Fruit fly (Drosophila melanogaster) whole organism, embryonic: ENCODE data around the gene CG13001.

Experiments used
- BtbVII ChIP-seq: fragments of 200-800 bp; sonication (Bioruptor generic); optimal IDR thresholded peaks from 3 replicates; lab custom pipeline; 2017; ENCODE audit warnings: missing biosample characterization, mild to moderate bottlenecking, missing genetic modification characterization
- CG10274 ChIP-seq: fragments of 200-800 bp; sonication (Bioruptor generic); optimal IDR thresholded peaks from 3 replicates; lab custom pipeline; 2017; ENCODE audit warnings: missing biosample characterization, mild to moderate bottlenecking, missing genetic modification characterization
- CG10462 ChIP-seq: fragments of 200-800 bp; sonication (Bioruptor generic); optimal IDR thresholded peaks from 2 replicates; lab custom pipeline; 2016; ENCODE audit warnings: missing biosample characterization, missing genetic modification characterization
- CG11723 ChIP-seq: fragments of 200-800 bp; sonication (Bioruptor generic); optimal IDR thresholded peaks from 2 replicates; lab custom pipeline; 2017; ENCODE audit warnings: missing biosample characterization, mild to moderate bottlenecking, missing genetic modification characterization
- CG13296 ChIP-seq: fragments of 200-800 bp; sonication (Bioruptor generic); optimal IDR thresholded peaks from 3 replicates; lab custom pipeline; 2018; ENCODE audit warnings: missing biosample characterization, mild to moderate bottlenecking, missing genetic modification characterization
- CG13624 ChIP-seq: fragments of 200-800 bp; sonication (Bioruptor generic); optimal IDR thresholded peaks from 2 replicates; lab custom pipeline; 2016; ENCODE audit warnings: missing biosample characterization, missing genetic modification characterization
- CG15601 ChIP-seq: fragments of 200-800 bp; sonication (Bioruptor generic); optimal IDR thresholded peaks from 3 replicates; lab custom pipeline; 2019; ENCODE audit warnings: missing biosample characterization, mild to moderate bottlenecking, missing genetic modification characterization, moderate library complexity
- CG15696 ChIP-seq: fragments of 200-800 bp; sonication (Bioruptor generic); optimal IDR thresholded peaks from 2 replicates; lab custom pipeline; 2019; ENCODE audit warnings: missing biosample characterization, mild to moderate bottlenecking, missing genetic modification characterization, moderate library complexity
- CG17612 ChIP-seq: fragments of 200-800 bp; sonication (Bioruptor generic); IDR thresholded peaks from 2 replicates; pipeline ENCODE4 v1.3.6; 2022; ENCODE audit warnings: missing biosample characterization, missing genetic modification characterization
- CG17829 ChIP-seq: fragments of 200-800 bp; optimal IDR thresholded peaks from 2 replicates; lab custom pipeline; 2019; ENCODE audit warnings: missing biosample characterization, mild to moderate bottlenecking, missing genetic modification characterization, moderate library complexity
- CG17912 ChIP-seq: fragments of 200-800 bp; sonication (Bioruptor generic); optimal IDR thresholded peaks from 2 replicates; lab custom pipeline; 2018; ENCODE audit warnings: missing biosample characterization, mild to moderate bottlenecking, missing genetic modification characterization
- CG18619 ChIP-seq: fragments of 200-800 bp; sonication (Bioruptor generic); optimal IDR thresholded peaks from 3 replicates; lab custom pipeline; 2017; ENCODE audit warnings: missing biosample characterization, mild to moderate bottlenecking, missing genetic modification characterization
- CG3407 ChIP-seq: fragments of 200-800 bp; sonication (Bioruptor generic); optimal IDR thresholded peaks from 2 replicates; lab custom pipeline; 2018; ENCODE audit warnings: missing biosample characterization, mild to moderate bottlenecking, missing genetic modification characterization
- CG34422 ChIP-seq: fragments of 200-800 bp; sonication (Bioruptor generic); IDR thresholded peaks from 3 replicates; pipeline ENCODE4 v1.3.6; 2022; ENCODE audit warnings: missing biosample characterization, missing genetic modification characterization
- CG4360 ChIP-seq: fragments of 200-800 bp; sonication (Bioruptor generic); IDR thresholded peaks from 2 replicates; pipeline ENCODE4 v1.3.6; 2022; ENCODE audit warnings: missing biosample characterization, missing genetic modification characterization
- CG6683 ChIP-seq: fragments of 200-800 bp; sonication (Bioruptor generic); optimal IDR thresholded peaks from 2 replicates; lab custom pipeline; 2017; ENCODE audit warnings: missing biosample characterization, mild to moderate bottlenecking, missing genetic modification characterization, missing genetic modification reagents
- CG6689 ChIP-seq: fragments of 200-800 bp; sonication (Bioruptor generic); IDR thresholded peaks from 2 replicates; pipeline ENCODE4 v1.3.6; 2022; ENCODE audit warnings: missing biosample characterization, missing genetic modification characterization
- CG6854 ChIP-seq: fragments of 200-800 bp; sonication (Bioruptor generic); optimal IDR thresholded peaks from 3 replicates; lab custom pipeline; 2017; ENCODE audit warnings: missing biosample characterization, mild to moderate bottlenecking, missing genetic modification characterization
- CG7928 ChIP-seq: fragments of 200-800 bp; sonication (Bioruptor generic); optimal IDR thresholded peaks from 2 replicates; lab custom pipeline; 2017; ENCODE audit warnings: missing biosample characterization, mild to moderate bottlenecking, missing genetic modification characterization
- CG8478 ChIP-seq: fragments of >200 bp; optimal IDR thresholded peaks from 2 replicates; lab custom pipeline; 2018
- CG8765 ChIP-seq: fragments of 200-800 bp; sonication (Bioruptor generic); IDR thresholded peaks from 2 replicates; pipeline ENCODE4 v1.3.6; 2022; ENCODE audit warnings: missing biosample characterization, missing genetic modification characterization
- CoRest ChIP-seq: fragments of 200-800 bp; sonication (Bioruptor generic); optimal IDR thresholded peaks from 3 replicates; lab custom pipeline; 2018; ENCODE audit warnings: missing biosample characterization, mild to moderate bottlenecking, missing genetic modification characterization, moderate library complexity
- E2f1 ChIP-seq: fragments of 200-800 bp; sonication (Bioruptor generic); IDR thresholded peaks from 2 replicates; pipeline ENCODE4 v1.3.6; 2022; ENCODE audit warnings: missing biosample characterization, missing genetic modification characterization
- HmgD ChIP-seq: fragments of 200-800 bp; sonication (Bioruptor generic); optimal IDR thresholded peaks from 3 replicates; lab custom pipeline; 2016; ENCODE audit warnings: missing biosample characterization, missing genetic modification characterization
- HmgZ ChIP-seq: fragments of 200-800 bp; sonication (Bioruptor generic); optimal IDR thresholded peaks from 2 replicates; lab custom pipeline; 2018; ENCODE audit warnings: missing biosample characterization, mild to moderate bottlenecking, missing genetic modification characterization
- Mad ChIP-seq: fragments of 200-800 bp; sonication (Bioruptor generic); optimal IDR thresholded peaks from 2 replicates; lab custom pipeline; 2016; ENCODE audit warnings: missing biosample characterization, missing genetic modification characterization
- NC2α ChIP-seq: fragments of 200-800 bp; sonication (Bioruptor generic); optimal IDR thresholded peaks from 2 replicates; lab custom pipeline; 2016; ENCODE audit warnings: missing biosample characterization, missing genetic modification characterization
- Nf-YA ChIP-seq: fragments of 200-800 bp; sonication (Bioruptor generic); IDR thresholded peaks from 2 replicates; pipeline ENCODE4 v1.3.6; 2022; ENCODE audit warnings: missing biosample characterization, missing genetic modification characterization
- Nf-YC ChIP-seq: fragments of 200-800 bp; optimal IDR thresholded peaks from 3 replicates; lab custom pipeline; 2019; ENCODE audit warnings: missing biosample characterization, mild to moderate bottlenecking, missing genetic modification characterization, moderate library complexity
- Sin3A ChIP-seq: fragments of >200 bp; optimal IDR thresholded peaks from 2 replicates; lab custom pipeline; 2018
- Ssrp ChIP-seq: fragments of 200-800 bp; sonication (Bioruptor generic); optimal IDR thresholded peaks from 2 replicates; lab custom pipeline; 2018; ENCODE audit warnings: missing biosample characterization, mild to moderate bottlenecking, missing genetic modification characterization, moderate library complexity
- al ChIP-seq: fragments of 200-800 bp; sonication (Bioruptor generic); IDR thresholded peaks from 2 replicates; pipeline ENCODE4 v1.3.6; 2022; ENCODE audit warnings: missing biosample characterization, missing genetic modification characterization
- ash1 ChIP-seq: fragments of 200-800 bp; sonication (Bioruptor generic); optimal IDR thresholded peaks from 2 replicates; lab custom pipeline; 2018; ENCODE audit warnings: missing biosample characterization, mild to moderate bottlenecking, missing genetic modification characterization
- bab2 ChIP-seq: fragments of 200-800 bp; sonication (Bioruptor generic); optimal IDR thresholded peaks from 2 replicates; lab custom pipeline; 2016; ENCODE audit warnings: missing biosample characterization, missing genetic modification characterization
- chinmo ChIP-seq: fragments of 200-800 bp; sonication (Bioruptor generic); IDR thresholded peaks from 4 replicates; pipeline ENCODE4 v1.3.6; 2022; ENCODE audit warnings: missing biosample characterization, missing genetic modification characterization; ENCODE audit not compliant: partially characterized antibody
- chm ChIP-seq: fragments of 200-800 bp; sonication (Bioruptor generic); IDR thresholded peaks from 2 replicates; pipeline ENCODE4 v1.3.6; 2022; ENCODE audit warnings: missing biosample characterization, missing genetic modification characterization
- crol ChIP-seq: fragments of 200-800 bp; sonication (Bioruptor generic); IDR thresholded peaks from 2 replicates; pipeline ENCODE4 v1.3.6; 2022; ENCODE audit warnings: missing biosample characterization, missing genetic modification characterization
- dmrt11E ChIP-seq: fragments of 200-800 bp; sonication (Bioruptor generic); optimal IDR thresholded peaks from 3 replicates; lab custom pipeline; 2018; ENCODE audit warnings: missing biosample characterization, mild to moderate bottlenecking, missing genetic modification characterization, moderate library complexity
- eyg ChIP-seq: fragments of 200-800 bp; sonication (Bioruptor generic); optimal IDR thresholded peaks from 3 replicates; lab custom pipeline; 2016; ENCODE audit warnings: missing biosample characterization, missing genetic modification characterization
- grau ChIP-seq: fragments of 200-800 bp; optimal IDR thresholded peaks from 3 replicates; lab custom pipeline; 2019; ENCODE audit warnings: missing biosample characterization, mild to moderate bottlenecking, missing genetic modification characterization, moderate library complexity
- gsb ChIP-seq: fragments of 200-800 bp; sonication (Bioruptor generic); IDR thresholded peaks from 2 replicates; pipeline ENCODE4 v1.3.6; 2022; ENCODE audit warnings: missing biosample characterization, missing genetic modification characterization
- hb ChIP-seq: fragments of 200-800 bp; sonication (Bioruptor generic); IDR thresholded peaks from 3 replicates; pipeline ENCODE4 v1.3.6; 2022; ENCODE audit warnings: missing biosample characterization, missing genetic modification characterization; ENCODE audit not compliant: partially characterized antibody
- hth ChIP-seq: fragments of >200 bp; optimal IDR thresholded peaks from 2 replicates; lab custom pipeline; 2017; ENCODE audit warnings: inconsistent platforms
- org-1 ChIP-seq: fragments of 200-800 bp; sonication (Bioruptor generic); optimal IDR thresholded peaks from 2 replicates; lab custom pipeline; 2017; ENCODE audit warnings: missing biosample characterization, missing genetic modification characterization
- p53 ChIP-seq: fragments of 200-800 bp; sonication (Bioruptor generic); optimal IDR thresholded peaks from 2 replicates; lab custom pipeline; 2016; ENCODE audit warnings: missing biosample characterization, missing genetic modification characterization
- pb ChIP-seq: fragments of 200-800 bp; sonication (Bioruptor generic); optimal IDR thresholded peaks from 3 replicates; lab custom pipeline; 2016; ENCODE audit warnings: missing biosample characterization, missing genetic modification characterization
- pita ChIP-seq: fragments of 200-800 bp; sonication (Bioruptor generic); optimal IDR thresholded peaks from 2 replicates; lab custom pipeline; 2017; ENCODE audit warnings: missing biosample characterization, mild to moderate bottlenecking, missing genetic modification characterization
- scrt ChIP-seq: fragments of 200-800 bp; sonication (Bioruptor generic); optimal IDR thresholded peaks from 2 replicates; lab custom pipeline; 2018; ENCODE audit warnings: missing biosample characterization, mild to moderate bottlenecking, missing genetic modification characterization, moderate library complexity
- sisA ChIP-seq: fragments of 200-800 bp; sonication (Bioruptor generic); IDR thresholded peaks from 2 replicates; pipeline ENCODE4 v1.3.6; 2022; ENCODE audit warnings: missing biosample characterization, missing genetic modification characterization
- sr ChIP-seq: fragments of 200-800 bp; sonication (Bioruptor generic); IDR thresholded peaks from 3 replicates; pipeline ENCODE4 v1.3.6; 2022; ENCODE audit warnings: missing biosample characterization, missing genetic modification characterization
- stwl ChIP-seq: fragments of 200-800 bp; sonication (Bioruptor generic); optimal IDR thresholded peaks from 3 replicates; lab custom pipeline; 2018; ENCODE audit warnings: missing biosample characterization, mild to moderate bottlenecking, missing genetic modification characterization, moderate library complexity
- usp ChIP-seq: fragments of >200 bp; optimal IDR thresholded peaks from 2 replicates; lab custom pipeline; 2017; ENCODE audit warnings: missing biosample characterization, missing genetic modification characterization
- vvl ChIP-seq: fragments of 200-800 bp; sonication (Bioruptor generic); IDR thresholded peaks from 2 replicates; pipeline ENCODE4 v1.3.6; 2022; ENCODE audit warnings: missing biosample characterization, missing genetic modification characterization

The CG13001 gene

dm6 chrX:16944049-16944532 is 1.4 kb upstream of the CG13001 start (continued):
- no peak for TF ChIP-seq chm (GFP tag; lab: Robert Waterston, UW)
- TF ChIP-seq al (GFP tag; lab: Robert Waterston, UW), result peak; percentile 53
- TF ChIP-seq BtbVII (GFP tag; lab: Kevin White, UChicago), result peak; percentile 61
- no peak for TF ChIP-seq ash1 (GFP tag; lab: Kevin White, UChicago)
- TF ChIP-seq grau (tag; lab: Kevin White, UChicago), result peak; percentile 88
- no peak for TF ChIP-seq CG8765 (GFP tag; lab: Robert Waterston, UW)
- TF ChIP-seq E2f1 (GFP tag; lab: Robert Waterston, UW), result peak; percentile 40; the same call in 1 of the 2 replicates
- TF ChIP-seq chinmo, result 0 out of 4 replicates have a peak, but pooled peaks have one; percentile 19
- no peak for TF ChIP-seq HmgD (GFP tag; lab: Kevin White, UChicago)
- no peak for TF ChIP-seq CG10274
- no peak for TF ChIP-seq sr (GFP tag; lab: Robert Waterston, UW)
- TF ChIP-seq stwl, result no peak
- TF ChIP-seq pita (GFP tag; lab: Kevin White, UChicago), result no peak
- peak; percentile 29 for TF ChIP-seq Ssrp (tag; lab: Kevin White, UChicago)
- peak; percentile 73 for TF ChIP-seq crol
- TF ChIP-seq bab2 (GFP tag; lab: Kevin White, UChicago), result no peak
- TF ChIP-seq CG17612 (GFP tag; lab: Robert Waterston, UW), result no peak
- TF ChIP-seq CG3407 (GFP tag; lab: Kevin White, UChicago), result no peak
- no peak for TF ChIP-seq CG11723
- no peak for TF ChIP-seq pb
- peak; percentile 54 for TF ChIP-seq CG6683 (GFP tag; lab: Kevin White, UChicago)
- peak; percentile 78 for TF ChIP-seq CG13296 (GFP tag; lab: Kevin White, UChicago)
- TF ChIP-seq hb (GFP tag; lab: Robert Waterston, UW), result no peak
- TF ChIP-seq sisA, result no peak; the same call in 1 of the 2 replicates
- TF ChIP-seq CG18619 (GFP tag; lab: Kevin White, UChicago), result peak; percentile 61
- TF ChIP-seq usp (GFP tag; lab: Kevin White, UChicago), result no peak
- TF ChIP-seq Nf-YA, result no peak
- TF ChIP-seq CG15601 (tag; lab: Kevin White, UChicago), result no peak
- TF ChIP-seq CG8478 (lab: Kevin White, UChicago), result no peak
- TF ChIP-seq CG6854 (GFP tag; lab: Kevin White, UChicago), result peak; percentile 57
- TF ChIP-seq eyg, result no peak
- TF ChIP-seq Mad, result no peak
- peak; percentile 23 for TF ChIP-seq Nf-YC
- no peak for TF ChIP-seq p53 (GFP tag; lab: Kevin White, UChicago)
- TF ChIP-seq CG10462 (GFP tag; lab: Kevin White, UChicago), result no peak
- TF ChIP-seq gsb, result peak; percentile 47; the same call in 1 of the 2 replicates
- no peak for TF ChIP-seq dmrt11E (tag; lab: Kevin White, UChicago)
- TF ChIP-seq scrt (GFP tag; lab: Kevin White, UChicago), result peak; percentile 50
- no peak for TF ChIP-seq CG7928 (GFP tag; lab: Kevin White, UChicago)
- TF ChIP-seq HmgZ (tag; lab: Kevin White, UChicago), result peak; percentile 40
- peak; percentile 84 for TF ChIP-seq CoRest (tag; lab: Kevin White, UChicago)
- no peak for TF ChIP-seq CG34422 (GFP tag; lab: Robert Waterston, UW)
- peak; percentile 19 for TF ChIP-seq CG15696
- TF ChIP-seq CG13624, result no peak
- TF ChIP-seq CG6689 (GFP tag; lab: Robert Waterston, UW), result peak; percentile 48; the same call in 1 of the 2 replicates
- TF ChIP-seq org-1 (GFP tag; lab: Kevin White, UChicago), result peak; percentile 62
- TF ChIP-seq CG4360 (GFP tag; lab: Robert Waterston, UW), result no peak
- TF ChIP-seq vvl (GFP tag; lab: Robert Waterston, UW), result peak; percentile 66
- no peak for TF ChIP-seq Sin3A (lab: Kevin White, UChicago)
- TF ChIP-seq NC2α (GFP tag; lab: Kevin White, UChicago), result no peak
- TF ChIP-seq CG17829, result peak; percentile 47
- TF ChIP-seq CG17912 (GFP tag; lab: Kevin White, UChicago), result no peak
- TF ChIP-seq hth (lab: Kevin White, UChicago), result no peak
